Fruit fly (Drosophila melanogaster): ENCODE data around the gene Qsox4.
A peak's percentile ranks its signal among the peaks of the same experiment; 100 is the strongest.

Qsox4 gene

DNA sequence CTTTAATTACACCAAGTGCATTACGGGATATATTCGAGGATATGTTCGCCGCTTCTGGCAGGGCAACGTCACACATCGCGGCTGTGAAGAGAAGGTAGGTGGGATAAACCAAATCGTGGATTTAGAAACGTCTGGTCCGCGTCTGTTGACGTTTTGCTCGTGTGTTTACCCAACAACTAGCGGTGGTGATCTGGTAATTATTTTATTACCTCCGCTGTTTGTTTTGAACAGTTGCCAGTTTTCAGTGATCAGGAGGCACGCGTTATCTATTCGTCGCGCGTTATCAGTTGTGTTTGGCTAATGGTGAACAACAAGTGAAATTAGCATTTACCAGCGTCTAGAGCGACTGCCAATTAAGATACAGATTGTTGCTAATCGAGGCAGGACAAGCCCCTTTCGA lies 26.5 kb downstream of the Qsox4 start (continued):
- no peak for TF ChIP-seq btn (GFP tag; optimal IDR thresholded peaks at IDR 0.05)
- peak; percentile 64 for TF ChIP-seq sug (tag; optimal IDR thresholded peaks at IDR 0.05)
- no peak for TF ChIP-seq CG8944 (GFP tag; optimal IDR thresholded peaks at IDR 0.05)
- no peak for TF ChIP-seq crc (GFP tag; optimal IDR thresholded peaks at IDR 0.05)
- TF ChIP-seq wdn (GFP tag; IDR thresholded peaks at IDR 0.05), result 0 out of 2 replicates have a peak, but pooled peaks have one; percentile 8
- TF ChIP-seq CG14860 (GFP tag; IDR thresholded peaks at IDR 0.05; ENCODE audit: partially characterized antibody), result no peak
- TF ChIP-seq tup (GFP tag; optimal IDR thresholded peaks at IDR 0.05), result peak; percentile 40
- peak; percentile 37 for TF ChIP-seq CG31365 (tag; optimal IDR thresholded peaks at IDR 0.05)
- no peak for TF ChIP-seq fd102C (GFP tag; optimal IDR thresholded peaks at IDR 0.05)
- TF ChIP-seq Meics (GFP tag; optimal IDR thresholded peaks at IDR 0.05), result peak; percentile 62
- no peak for TF ChIP-seq ro (GFP tag; IDR thresholded peaks at IDR 0.05)
- peak; percentile 62 for TF ChIP-seq CG15514 (GFP tag; optimal IDR thresholded peaks at IDR 0.05)
- peak; percentile 86 for TF ChIP-seq CG18599 (GFP tag; optimal IDR thresholded peaks at IDR 0.05)
- peak; percentile 21 for TF ChIP-seq onecut (GFP tag; IDR thresholded peaks at IDR 0.05)
- no peak for TF ChIP-seq CG9437 (GFP tag; optimal IDR thresholded peaks at IDR 0.05)
- TF ChIP-seq Antp (GFP tag; optimal IDR thresholded peaks at IDR 0.05), result no peak
- no peak for TF ChIP-seq Neu2 (GFP tag; optimal IDR thresholded peaks at IDR 0.05; ENCODE audit: borderline replicate concordance)
- TF ChIP-seq kni (GFP tag; optimal IDR thresholded peaks at IDR 0.05), result no peak
- TF ChIP-seq tna (GFP tag; IDR thresholded peaks at IDR 0.05; ENCODE audit: partially characterized antibody), result no peak
- TF ChIP-seq CG9215 (GFP tag; IDR thresholded peaks at IDR 0.05), result no peak
- TF ChIP-seq Dek (tag; optimal IDR thresholded peaks at IDR 0.05), result peak; percentile 19

DNA sequence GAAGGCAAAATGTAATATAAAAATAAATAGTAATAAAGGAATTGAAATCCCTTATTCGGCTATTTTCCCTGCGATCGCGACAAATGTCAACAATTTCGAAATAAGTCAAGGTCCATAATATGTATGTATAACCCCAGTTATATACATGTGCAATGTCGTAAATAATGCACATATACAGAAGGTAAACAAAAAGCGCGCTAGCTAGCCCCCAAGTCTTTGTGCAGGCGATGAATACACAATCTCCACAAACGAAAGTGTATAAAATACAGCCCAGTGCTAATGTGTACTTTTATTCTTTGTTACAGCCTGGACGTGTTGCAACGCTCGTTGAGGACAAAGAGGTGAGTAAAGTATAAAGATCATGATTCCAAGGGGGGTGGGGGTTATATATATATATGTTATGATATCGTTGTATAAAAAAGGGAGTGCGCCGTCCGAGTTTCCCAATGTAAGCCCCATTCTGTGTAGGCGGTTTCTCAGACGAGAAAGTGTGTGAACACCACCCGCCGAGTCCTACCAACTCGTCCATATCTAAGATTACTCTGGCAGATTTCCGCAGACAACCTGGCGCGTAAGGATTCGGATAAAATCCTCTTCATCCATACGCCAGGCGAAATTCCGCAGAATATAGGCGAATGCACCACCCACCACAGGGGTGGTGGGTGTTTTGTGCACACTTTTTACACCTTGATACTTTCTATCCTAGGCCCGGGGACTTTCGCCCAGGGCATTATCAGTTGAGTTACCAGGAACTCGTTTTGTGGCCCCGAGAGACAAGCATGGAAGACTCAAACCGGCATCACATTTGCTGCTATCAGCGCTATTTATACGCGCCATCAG lies 27.3 kb downstream of the Qsox4 start:
- TF ChIP-seq Ets65A (GFP tag) (no peak), CG14710 (tag; optimal IDR thresholded peaks at IDR 0.05) (peak; percentile 21), dati (GFP tag; IDR thresholded peaks at IDR 0.05) (no peak), row (GFP tag; IDR thresholded peaks at IDR 0.05) (no peak), tx (GFP tag; optimal IDR thresholded peaks at IDR 0.05) (no peak), Max (GFP tag; optimal IDR thresholded peaks at IDR 0.05) (no peak), peb (GFP tag; IDR thresholded peaks at IDR 0.05) (no peak), dm (GFP tag; optimal IDR thresholded peaks at IDR 0.05) (no peak), CG13123 (GFP tag; optimal IDR thresholded peaks at IDR 0.05) (no peak), Scr (GFP tag; IDR thresholded peaks at IDR 0.05; ENCODE audit: partially characterized antibody) (peak; percentile 61), CG34422 (GFP tag; IDR thresholded peaks at IDR 0.05) (no peak), CG13287 (GFP tag; IDR thresholded peaks at IDR 0.05; ENCODE audit: partially characterized antibody) (peak; percentile 50), MTF-1 (GFP tag; optimal IDR thresholded peaks at IDR 0.05; ENCODE audit: borderline replicate concordance) (no peak), p53 (GFP tag; optimal IDR thresholded peaks at IDR 0.05) (no peak), TFAM (GFP tag; optimal IDR thresholded peaks at IDR 0.05) (no peak), HmgZ (tag; optimal IDR thresholded peaks at IDR 0.05) (peak; percentile 36), CG7963 (GFP tag; IDR thresholded peaks at IDR 0.05; ENCODE audit: partially characterized antibody) (peak; percentile 58; the same call in 2 of the 3 replicates), Dip3 (GFP tag; optimal IDR thresholded peaks at IDR 0.05) (no peak), pan (optimal IDR thresholded peaks at IDR 0.05) (no peak), pan (GFP tag; optimal IDR thresholded peaks at IDR 0.05 in 1 of 2, IDR thresholded peaks at IDR 0.05 in 1 of 2) (peak in 1 of 2 experiments; percentile 32), lbe (GFP tag; optimal IDR thresholded peaks at IDR 0.05) (no peak), CG4707 (GFP tag; optimal IDR thresholded peaks at IDR 0.05) (no peak), Adf1 (GFP tag; IDR thresholded peaks at IDR 0.05) (no peak), prd (optimal IDR thresholded peaks at IDR 0.05) (no peak), prd (GFP tag; IDR thresholded peaks at IDR 0.05) (0 out of 3 replicates have a peak, but pooled peaks have one; percentile 38), gfzf (GFP tag; optimal IDR thresholded peaks at IDR 0.05) (no peak), Deaf1 (tag; optimal IDR thresholded peaks at IDR 0.05) (peak; percentile 43), ken (GFP tag; IDR thresholded peaks at IDR 0.05) (0 out of 3 replicates have a peak, but pooled peaks have one; percentile 40), grau (tag; optimal IDR thresholded peaks at IDR 0.05) (peak; percentile 14)

All from whole organism, embryonic.